Worm (Caenorhabditis elegans): ENCODE results near the gene Y75B8A.23.

ce11 chrIII:12292465-12292864 is 42.0 kb downstream of the Y75B8A.23 start:
- no peak for TF ChIP-seq ama-1 (optimal IDR thresholded peaks at IDR 0.05)
- TF ChIP-seq ctbp-1 (GFP tag; IDR thresholded peaks at IDR 0.05) = no peak
- no peak for TF ChIP-seq ceh-82 (tag; optimal IDR thresholded peaks at IDR 0.05)
- no peak for TF ChIP-seq F49E8.2 (tag; optimal IDR thresholded peaks at IDR 0.05; ENCODE audit: borderline replicate concordance)
- TF ChIP-seq ZK546.5 (tag; optimal IDR thresholded peaks at IDR 0.05) = no peak
- TF ChIP-seq jun-1 (tag; optimal IDR thresholded peaks at IDR 0.05) = no peak
- no peak for TF ChIP-seq mdt-29 (GFP tag; IDR thresholded peaks at IDR 0.05)

Measured in whole organism, L4 larva.